Worm (Caenorhabditis elegans): ENCODE measurements around the gene dao-4.

- TF ChIP-seq hlh-30 (tag; optimal IDR thresholded peaks at IDR 0.05; ENCODE audit: insufficient read depth) = no peak
- TF ChIP-seq fkh-10 (GFP tag; optimal IDR thresholded peaks at IDR 0.05) = no peak
- no peak for TF ChIP-seq F13H6.1 (tag; optimal IDR thresholded peaks at IDR 0.05)
- no peak for TF ChIP-seq ref-2 (tag; optimal IDR thresholded peaks at IDR 0.05)
- TF ChIP-seq ceh-9 (tag; optimal IDR thresholded peaks at IDR 0.05) = no peak
- no peak for TF ChIP-seq lin-11 (tag; optimal IDR thresholded peaks at IDR 0.05)
- TF ChIP-seq nhr-11 (tag; optimal IDR thresholded peaks at IDR 0.05) = no peak
- no peak for TF ChIP-seq sox-2 (GFP tag; IDR thresholded peaks at IDR 0.05)
- no peak for TF ChIP-seq nfya-1 (tag; optimal IDR thresholded peaks at IDR 0.05)
- TF ChIP-seq ama-1 (optimal IDR thresholded peaks at IDR 0.05) = no peak
- no peak for TF ChIP-seq ztf-16 (tag; optimal IDR thresholded peaks at IDR 0.05)
- no peak for TF ChIP-seq pha-4 (tag; optimal IDR thresholded peaks at IDR 0.05)
- no peak for TF ChIP-seq ceh-45 (GFP tag; IDR thresholded peaks at IDR 0.05)
- no peak for TF ChIP-seq unc-42 (tag; optimal IDR thresholded peaks at IDR 0.05)
Observed at ce11 chrX:10076334-10076733, 1.2 kb downstream of the dao-4 start.
